Worm (Caenorhabditis elegans) whole organism, L1 larva: ENCODE measurements around the gene rnf-113.

Experiments used
- C04F5.9 ChIP-seq: sonication (generic microtip); optimal IDR thresholded peaks from 2 replicates; lab custom pipeline; 2016; ENCODE audit warnings: missing genetic modification characterization, missing compliant biosample characterization
- Y116A8C.19 ChIP-seq: sonication (generic microtip); optimal IDR thresholded peaks from 2 replicates; lab custom pipeline; 2016; ENCODE audit warnings: missing compliant biosample characterization, missing genetic modification characterization, borderline replicate concordance
- aly-2 ChIP-seq: fragments of 150-350 bp; optimal IDR thresholded peaks from 2 replicates; lab custom pipeline; 2014; ENCODE audit warnings: missing biosample characterization, missing genetic modification characterization
- ama-1 ChIP-seq: fragments of 150-350 bp; optimal IDR thresholded peaks from 2 replicates; lab custom pipeline; 2014
- blmp-1 ChIP-seq: fragments of 150-350 bp; optimal IDR thresholded peaks from 2 replicates; lab custom pipeline; 2014; ENCODE audit warnings: missing biosample characterization, missing genetic modification characterization
- ceh-63 ChIP-seq: fragments of 200-800 bp; sonication (Bioruptor generic); optimal IDR thresholded peaks from 2 replicates; lab custom pipeline; 2018; ENCODE audit warnings: mild to moderate bottlenecking, missing genetic modification characterization, missing compliant biosample characterization
- dsc-1 ChIP-seq: sonication (generic microtip); optimal IDR thresholded peaks from 2 replicates; lab custom pipeline; 2016; ENCODE audit warnings: mild to moderate bottlenecking, missing genetic modification characterization, missing compliant biosample characterization
- efl-1 ChIP-seq, 4 experiments: fragments of 150-350 bp; optimal IDR thresholded peaks in 3 of 4; peaks in 1 of 4; 1 replicate in 1 of 4; 2 replicates in 3 of 4; lab custom pipeline; 2014; ENCODE audit warnings: missing biosample characterization in 2 of 4, missing genetic modification characterization in 2 of 4, missing genetic modification reagents in 2 of 4
- elt-2 ChIP-seq: sonication (generic microtip); optimal IDR thresholded peaks from 2 replicates; lab custom pipeline; 2016; ENCODE audit warnings: missing genetic modification characterization, mild to moderate bottlenecking, inconsistent platforms, missing compliant biosample characterization, missing genetic modification reagents
- fkh-4 ChIP-seq: sonication (generic microtip); optimal IDR thresholded peaks from 2 replicates; lab custom pipeline; 2016; ENCODE audit warnings: missing compliant biosample characterization, missing genetic modification characterization, borderline replicate concordance
- fkh-8 ChIP-seq: sonication (generic microtip); optimal IDR thresholded peaks from 2 replicates; lab custom pipeline; 2016; ENCODE audit warnings: mild to moderate bottlenecking, missing genetic modification characterization, missing compliant biosample characterization
- hlh-17 ChIP-seq: fragments of 200-800 bp; sonication (Bioruptor generic); optimal IDR thresholded peaks from 2 replicates; lab custom pipeline; 2018; ENCODE audit warnings: missing genetic modification characterization, mild to moderate bottlenecking, missing compliant biosample characterization, moderate library complexity, borderline replicate concordance
- hpl-2 ChIP-seq: fragments of 150-350 bp; optimal IDR thresholded peaks from 2 replicates; lab custom pipeline; 2014; ENCODE audit warnings: missing biosample characterization, missing genetic modification reagents, missing genetic modification characterization
- isw-1 ChIP-seq: fragments of 200-800 bp; sonication (Bioruptor generic); IDR thresholded peaks from 2 replicates; pipeline ENCODE4 v1.3.6; 2022; ENCODE audit warnings: missing genetic modification characterization, missing compliant biosample characterization
- lin-14 ChIP-seq: fragments of 200-800 bp; sonication (Bioruptor generic); optimal IDR thresholded peaks from 2 replicates; lab custom pipeline; 2018; ENCODE audit warnings: mild to moderate bottlenecking, missing genetic modification characterization, moderate library complexity, missing compliant biosample characterization
- lsy-2 ChIP-seq, 2 experiments: fragments of 150-350 bp; optimal IDR thresholded peaks; 2 replicates each; lab custom pipeline; 2014; ENCODE audit warnings: missing biosample characterization in 2 of 2, missing genetic modification characterization in 2 of 2
- mab-9 ChIP-seq: fragments of 200-800 bp; sonication (Bioruptor generic); IDR thresholded peaks from 2 replicates; pipeline ENCODE4 v1.3.6; 2022; ENCODE audit warnings: missing genetic modification reagents, missing genetic modification characterization, missing compliant biosample characterization
- mep-1 ChIP-seq: fragments of 150-350 bp; optimal IDR thresholded peaks from 2 replicates; lab custom pipeline; 2014; ENCODE audit warnings: missing biosample characterization, missing genetic modification characterization
- nhr-11 ChIP-seq: fragments of 150-350 bp; optimal IDR thresholded peaks from 2 replicates; lab custom pipeline; 2014; ENCODE audit warnings: missing biosample characterization, missing genetic modification characterization
- nhr-12 ChIP-seq: sonication (generic microtip); optimal IDR thresholded peaks from 2 replicates; lab custom pipeline; 2017; ENCODE audit warnings: missing biosample characterization, missing genetic modification characterization
- nhr-20 ChIP-seq: sonication (generic microtip); optimal IDR thresholded peaks from 2 replicates; lab custom pipeline; 2016; ENCODE audit warnings: mild to moderate bottlenecking, missing genetic modification characterization, missing compliant biosample characterization
- nhr-47 ChIP-seq: sonication (generic microtip); optimal IDR thresholded peaks from 2 replicates; lab custom pipeline; 2016; ENCODE audit warnings: mild to moderate bottlenecking, missing genetic modification characterization, moderate library complexity, missing compliant biosample characterization
- nhr-76 ChIP-seq: sonication (generic microtip); optimal IDR thresholded peaks from 2 replicates; lab custom pipeline; 2017; ENCODE audit warnings: missing biosample characterization, missing genetic modification characterization
- nhr-77 ChIP-seq: fragments of 150-350 bp; optimal IDR thresholded peaks from 2 replicates; lab custom pipeline; 2014; ENCODE audit warnings: missing biosample characterization, missing genetic modification characterization
- nhr-84 ChIP-seq: sonication (generic microtip); optimal IDR thresholded peaks from 2 replicates; lab custom pipeline; 2017; ENCODE audit warnings: missing biosample characterization, missing genetic modification characterization
- nhr-85 ChIP-seq: sonication (generic microtip); peaks from one replicate; lab custom pipeline; 2016; ENCODE audit warnings: missing genetic modification characterization, inconsistent platforms, missing compliant biosample characterization
- nhr-90 ChIP-seq: sonication (generic microtip); optimal IDR thresholded peaks from 2 replicates; lab custom pipeline; 2016; ENCODE audit warnings: mild to moderate bottlenecking, missing genetic modification characterization, missing compliant biosample characterization; ENCODE audit not compliant: poor library complexity
- rnt-1 ChIP-seq: sonication (generic microtip); optimal IDR thresholded peaks from 2 replicates; lab custom pipeline; 2016; ENCODE audit warnings: mild to moderate bottlenecking, missing genetic modification characterization, moderate library complexity, missing compliant biosample characterization
- skn-1 ChIP-seq: fragments of 150-350 bp; optimal IDR thresholded peaks from 2 replicates; lab custom pipeline; 2014; ENCODE audit warnings: missing biosample characterization, missing genetic modification characterization
- snpc-4 ChIP-seq: fragments of 150-350 bp; optimal IDR thresholded peaks from 2 replicates; lab custom pipeline; 2014; ENCODE audit warnings: missing biosample characterization, missing genetic modification characterization
- sox-4 ChIP-seq: sonication (generic microtip); optimal IDR thresholded peaks from 2 replicates; lab custom pipeline; 2016; ENCODE audit warnings: missing genetic modification characterization, missing compliant biosample characterization
- sptf-1 ChIP-seq: fragments of 150-350 bp; optimal IDR thresholded peaks from 2 replicates; lab custom pipeline; 2014; ENCODE audit warnings: missing biosample characterization, missing genetic modification characterization
- sup-37 ChIP-seq: fragments of 200-800 bp; sonication (Bioruptor generic); optimal IDR thresholded peaks from 2 replicates; lab custom pipeline; 2018; ENCODE audit warnings: mild to moderate bottlenecking, missing genetic modification characterization, missing compliant biosample characterization
- tbx-2 ChIP-seq: sonication (generic microtip); optimal IDR thresholded peaks from 2 replicates; lab custom pipeline; 2016; ENCODE audit warnings: missing genetic modification characterization, missing compliant biosample characterization
- tlp-1 ChIP-seq: fragments of 150-350 bp; optimal IDR thresholded peaks from 2 replicates; lab custom pipeline; 2014; ENCODE audit warnings: missing biosample characterization, missing genetic modification characterization
- unc-86 ChIP-seq: sonication (generic microtip); optimal IDR thresholded peaks from 2 replicates; lab custom pipeline; 2016; ENCODE audit warnings: missing genetic modification characterization, missing compliant biosample characterization
- vab-15 ChIP-seq: sonication (generic microtip); optimal IDR thresholded peaks from 2 replicates; lab custom pipeline; 2017; ENCODE audit warnings: missing genotype, mild to moderate bottlenecking, missing genetic modification characterization, missing compliant biosample characterization
- xbp-1 ChIP-seq: sonication (generic microtip); optimal IDR thresholded peaks from 2 replicates; lab custom pipeline; 2016; ENCODE audit warnings: missing genetic modification characterization, missing compliant biosample characterization
- zag-1 ChIP-seq: fragments of 150-350 bp; optimal IDR thresholded peaks from 2 replicates; lab custom pipeline; 2014; ENCODE audit warnings: missing biosample characterization, missing genetic modification characterization
- zip-4 ChIP-seq: fragments of 200-800 bp; sonication (Bioruptor generic); optimal IDR thresholded peaks from 2 replicates; lab custom pipeline; 2018; ENCODE audit warnings: mild to moderate bottlenecking, missing genetic modification characterization, moderate library complexity, missing compliant biosample characterization
- ztf-11 ChIP-seq, 2 experiments: sonication (generic microtip); optimal IDR thresholded peaks; 2 replicates each; lab custom pipeline; 2016 to 2017; ENCODE audit warnings: missing genetic modification characterization in 2 of 2, missing biosample characterization in 1 of 2, missing compliant biosample characterization in 1 of 2

The rnf-113 gene

DNA sequence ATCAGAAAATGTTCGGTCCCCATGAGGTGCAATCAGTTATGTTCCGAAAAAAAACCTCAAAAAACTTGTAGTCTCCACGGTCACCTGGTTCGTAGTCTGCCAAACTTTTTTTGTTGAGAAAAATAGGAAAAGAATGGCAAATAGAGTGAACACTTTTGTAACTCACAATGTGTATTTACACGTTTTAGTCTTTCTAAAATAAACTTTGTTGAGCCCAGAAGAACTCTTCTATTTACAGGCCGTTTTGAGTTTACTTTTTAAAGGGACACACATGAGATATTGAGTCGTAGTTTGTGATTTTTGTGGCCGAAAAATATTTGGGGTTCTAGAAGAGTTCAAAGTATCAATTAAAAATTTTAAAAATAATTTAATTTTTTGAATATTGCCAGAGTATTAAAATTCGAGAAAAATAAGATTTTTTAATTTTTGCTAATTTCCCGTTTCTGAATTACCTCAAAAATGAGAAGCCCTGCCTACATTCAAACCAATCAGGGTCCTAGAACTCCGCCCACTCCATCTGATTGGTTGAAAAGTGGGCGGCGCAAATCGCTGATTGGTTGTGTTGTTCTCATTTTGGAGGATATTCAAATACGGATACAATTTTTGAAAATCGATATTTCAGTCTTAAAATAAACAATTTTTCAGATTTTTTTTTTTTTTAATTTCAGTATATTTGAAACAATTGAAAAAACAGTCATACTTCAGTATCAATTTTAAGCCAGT is 22.8 kb downstream of the rnf-113 start:
- TF ChIP-seq sox-4 (tag; lab: Kevin White, UChicago) (no peak), lin-14 (peak; percentile 39), snpc-4 (no peak), ama-1 (lab: Kevin White, UChicago) (no peak), hpl-2 (GFP tag; lab: Kevin White, UChicago) (no peak), dsc-1 (no peak), efl-1 (optimal IDR thresholded peaks at IDR 0.05; lab: Kevin White, UChicago) (no peak), efl-1 (GFP tag; optimal IDR thresholded peaks at IDR 0.05 in 1 of 2; lab: Kevin White, UChicago) (peak in 1 of 2 experiments; percentile 47), sptf-1 (no peak), sup-37 (GFP tag; lab: Kevin White, UChicago) (no peak), zip-4 (GFP tag; lab: Kevin White, UChicago) (no peak), ceh-63 (GFP tag; lab: Kevin White, UChicago) (no peak), nhr-11 (no peak), isw-1 (GFP tag; lab: Robert Waterston, UW) (no peak), zag-1 (tag; lab: Kevin White, UChicago) (no peak), mep-1 (no peak), Y116A8C.19 (no peak), xbp-1 (tag; lab: Kevin White, UChicago) (no peak), fkh-8 (tag; lab: Kevin White, UChicago) (no peak), nhr-20 (tag; lab: Kevin White, UChicago) (no peak), blmp-1 (tag; lab: Kevin White, UChicago) (no peak), nhr-90 (tag; lab: Kevin White, UChicago) (no peak), hlh-17 (GFP tag; lab: Kevin White, UChicago) (no peak), rnt-1 (tag; lab: Kevin White, UChicago) (no peak), tbx-2 (peak; percentile 2), nhr-84 (no peak), ztf-11 (tag; optimal IDR thresholded peaks at IDR 0.05; lab: Kevin White, UChicago) (no peak), tlp-1 (no peak), fkh-4 (tag; lab: Kevin White, UChicago) (no peak), nhr-47 (tag; lab: Kevin White, UChicago) (no peak), skn-1 (tag; lab: Kevin White, UChicago) (peak; percentile 13), nhr-12 (no peak), mab-9 (GFP tag; lab: Robert Waterston, UW) (no peak), nhr-77 (tag; lab: Kevin White, UChicago) (peak; percentile 28)

ce11 chrIII:10733300-10733699 is 24.1 kb downstream of the rnf-113 start:
- TF ChIP-seq C04F5.9 (tag; lab: Kevin White, UChicago) (no peak), snpc-4 (peak; percentile 1)

ce11 chrIII:10730510-10730909 is 26.9 kb downstream of the rnf-113 start, which contains the start of gene tat-3:
tat-3 (minus strand) TSS chrIII:10730705.
- TF ChIP-seq aly-2 (tag; lab: Kevin White, UChicago) (no peak), nhr-85 (tag; lab: Kevin White, UChicago) (no peak), lsy-2 (tag; optimal IDR thresholded peaks at IDR 0.05; lab: Kevin White, UChicago) (no peak), unc-86 (tag; lab: Kevin White, UChicago) (no peak), nhr-76 (no peak), mab-9 (GFP tag; lab: Robert Waterston, UW) (no peak), dsc-1 (no peak), elt-2 (tag; lab: Kevin White, UChicago) (no peak), vab-15 (tag; lab: Kevin White, UChicago) (no peak)
